Fruit fly (Drosophila melanogaster): ENCODE results near the gene dob.

dob gene

dm6 chrX:15021021-15021477 is 45.8 kb upstream of the dob start (continued):
- TF ChIP-seq spab (GFP tag; optimal IDR thresholded peaks at IDR 0.05) (peak; percentile 71), lz (GFP tag; optimal IDR thresholded peaks at IDR 0.05) (peak; percentile 45), dsx (GFP tag; optimal IDR thresholded peaks at IDR 0.05; ENCODE audit: poor library complexity, severe bottlenecking) (peak; percentile 84), CG16779 (tag; optimal IDR thresholded peaks at IDR 0.05) (peak; percentile 56), topi (GFP tag; optimal IDR thresholded peaks at IDR 0.05) (peak; percentile 36), esn (GFP tag; optimal IDR thresholded peaks at IDR 0.05) (peak; percentile 74), eg (GFP tag; IDR thresholded peaks at IDR 0.05) (peak; percentile 74), acj6 (GFP tag; optimal IDR thresholded peaks at IDR 0.05) (peak; percentile 78), CG8319 (GFP tag; optimal IDR thresholded peaks at IDR 0.05) (peak; percentile 62), CG6276 (GFP tag; optimal IDR thresholded peaks at IDR 0.05) (peak; percentile 52), Met (GFP tag; optimal IDR thresholded peaks at IDR 0.05) (peak; percentile 64), CG32006 (GFP tag; optimal IDR thresholded peaks at IDR 0.05) (peak; percentile 80), Smox (GFP tag; optimal IDR thresholded peaks at IDR 0.05) (peak; percentile 47), salr (GFP tag; optimal IDR thresholded peaks at IDR 0.05) (peak; percentile 52 to 75), vri (GFP tag; optimal IDR thresholded peaks at IDR 0.05) (peak; percentile 52), Hr39 (GFP tag; optimal IDR thresholded peaks at IDR 0.05) (peak; percentile 12), Blimp-1 (GFP tag; optimal IDR thresholded peaks at IDR 0.05) (peak; percentile 88), Sox102F (GFP tag; optimal IDR thresholded peaks at IDR 0.05) (peak; percentile 60), CG9139 (GFP tag; optimal IDR thresholded peaks at IDR 0.05) (peak; percentile 70), CG6163 (GFP tag; IDR thresholded peaks at IDR 0.05) (peak; percentile 85), net (GFP tag; optimal IDR thresholded peaks at IDR 0.05) (peak; percentile 79), OdsH (GFP tag; optimal IDR thresholded peaks at IDR 0.05) (peak; percentile 80), Lpt (GFP tag; optimal IDR thresholded peaks at IDR 0.05) (peak; percentile 68), fd59A (GFP tag; optimal IDR thresholded peaks at IDR 0.05) (peak; percentile 71), Ets96B (tag; optimal IDR thresholded peaks at IDR 0.05) (peak; percentile 88), Sox15 (GFP tag; optimal IDR thresholded peaks at IDR 0.05) (peak; percentile 57), Eip78C (GFP tag) (peak; percentile 91)

DNA sequence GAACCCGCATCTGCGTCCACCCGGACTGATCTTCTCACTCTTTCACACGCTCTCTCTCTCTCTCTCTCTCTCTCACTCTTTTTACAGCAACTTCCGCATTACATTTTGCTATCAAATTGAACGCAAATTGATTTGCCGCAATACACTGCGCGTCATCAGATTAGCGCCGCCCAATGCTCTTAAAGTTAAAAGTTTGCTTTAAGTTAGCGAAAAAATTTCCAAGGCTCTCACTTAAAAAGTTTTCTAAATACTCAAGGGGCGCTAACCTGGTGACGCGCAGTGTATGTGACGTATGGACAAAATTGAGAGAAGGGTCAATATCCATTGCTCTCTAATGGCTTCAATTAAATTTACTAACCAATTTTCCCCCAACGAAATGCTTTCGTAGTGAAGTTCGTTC is 44.6 kb upstream of the dob start:
- TF ChIP-seq CG10631 (GFP tag; optimal IDR thresholded peaks at IDR 0.05) (peak; percentile 60), vri (GFP tag; optimal IDR thresholded peaks at IDR 0.05) (peak; percentile 40), Smox (GFP tag; optimal IDR thresholded peaks at IDR 0.05) (peak; percentile 69), net (GFP tag; optimal IDR thresholded peaks at IDR 0.05) (peak; percentile 63), CG11902 (GFP tag; optimal IDR thresholded peaks at IDR 0.05) (peak; percentile 44), eg (GFP tag; IDR thresholded peaks at IDR 0.05) (peak; percentile 59; the same call in 2 of the 3 replicates), CG8119 (GFP tag; IDR thresholded peaks at IDR 0.05) (peak; percentile 74), spab (GFP tag; optimal IDR thresholded peaks at IDR 0.05) (peak; percentile 31), Sox14 (GFP tag; optimal IDR thresholded peaks at IDR 0.05) (peak; percentile 66), CG11294 (GFP tag; IDR thresholded peaks at IDR 0.05) (no peak), pdm3 (GFP tag; optimal IDR thresholded peaks at IDR 0.05) (peak; percentile 73), Lpt (GFP tag; optimal IDR thresholded peaks at IDR 0.05) (peak; percentile 57), fd59A (GFP tag; optimal IDR thresholded peaks at IDR 0.05) (no peak), CG6276 (GFP tag; optimal IDR thresholded peaks at IDR 0.05) (peak; percentile 55), CG16779 (tag; optimal IDR thresholded peaks at IDR 0.05) (peak; percentile 9), CG7368 (GFP tag; optimal IDR thresholded peaks at IDR 0.05) (peak; percentile 65), achi (GFP tag; optimal IDR thresholded peaks at IDR 0.05) (peak; percentile 70), CG8319 (GFP tag; optimal IDR thresholded peaks at IDR 0.05) (peak; percentile 46), ss (GFP tag; optimal IDR thresholded peaks at IDR 0.05) (no peak), CG9139 (GFP tag; optimal IDR thresholded peaks at IDR 0.05) (no peak), CG11762 (GFP tag; optimal IDR thresholded peaks at IDR 0.05; ENCODE audit: insufficient read depth) (peak; percentile 41), fkh (GFP tag; optimal IDR thresholded peaks at IDR 0.05) (peak; percentile 39), Hr39 (GFP tag; optimal IDR thresholded peaks at IDR 0.05) (peak; percentile 81), CG32006 (GFP tag; optimal IDR thresholded peaks at IDR 0.05) (peak; percentile 69), lz (GFP tag; optimal IDR thresholded peaks at IDR 0.05) (peak; percentile 74), cyc (GFP tag; optimal IDR thresholded peaks at IDR 0.05) (peak; percentile 75), CG34406 (GFP tag; optimal IDR thresholded peaks at IDR 0.05) (peak; percentile 63), Sox15 (GFP tag; optimal IDR thresholded peaks at IDR 0.05) (peak; percentile 22), Ets21C (GFP tag; optimal IDR thresholded peaks at IDR 0.05) (peak; percentile 55), dsx (GFP tag; optimal IDR thresholded peaks at IDR 0.05; ENCODE audit: poor library complexity, severe bottlenecking) (peak; percentile 33), Eip78C (GFP tag) (peak; percentile 90), CG15336 (GFP tag; IDR thresholded peaks at IDR 0.05) (peak; percentile 61), CG3032 (tag; optimal IDR thresholded peaks at IDR 0.05) (peak; percentile 48), topi (GFP tag; optimal IDR thresholded peaks at IDR 0.05) (peak; percentile 77), acj6 (GFP tag; optimal IDR thresholded peaks at IDR 0.05) (peak; percentile 65), CG3919 (GFP tag; optimal IDR thresholded peaks at IDR 0.05) (peak; percentile 76), salr (GFP tag; optimal IDR thresholded peaks at IDR 0.05) (peak in 1 of 2 experiments; percentile 31), CG6854 (GFP tag; optimal IDR thresholded peaks at IDR 0.05) (peak; percentile 21), OdsH (GFP tag; optimal IDR thresholded peaks at IDR 0.05) (peak; percentile 71), CG31627 (GFP tag; optimal IDR thresholded peaks at IDR 0.05) (peak; percentile 79)

Measured in whole organism, prepupa.